Fruit fly (Drosophila melanogaster): ENCODE measurements around the gene CG31106.

The CG31106 gene

dm6 chr3R:25207405-25208003 lies 8.6 kb upstream of the CG31106 start (continued):
- no peak for TF ChIP-seq CG14860 (GFP tag; IDR thresholded peaks at IDR 0.05; ENCODE audit: partially characterized antibody)
- TF ChIP-seq CG31224 (GFP tag; IDR thresholded peaks at IDR 0.05), result peak; percentile 39; the same call in 1 of the 2 replicates
- peak; percentile 24 for TF ChIP-seq CG4854 (GFP tag; optimal IDR thresholded peaks at IDR 0.05)
- 0 out of 2 replicates have a peak, but pooled peaks have one; percentile 47 for TF ChIP-seq CG32772 (GFP tag; IDR thresholded peaks at IDR 0.05)
- no peak for TF ChIP-seq CG2889 (GFP tag; IDR thresholded peaks at IDR 0.05)
- peak; percentile 57 for TF ChIP-seq Hr3 (GFP tag; optimal IDR thresholded peaks at IDR 0.05)
- TF ChIP-seq Doc2 (GFP tag; IDR thresholded peaks at IDR 0.05), result no peak
- peak; percentile 35; the same call in 1 of the 4 replicates for TF ChIP-seq Gug (GFP tag; IDR thresholded peaks at IDR 0.05)
- peak; percentile 75 for TF ChIP-seq az2 (GFP tag; optimal IDR thresholded peaks at IDR 0.05)
- TF ChIP-seq Dbx (GFP tag; IDR thresholded peaks at IDR 0.05), result 0 out of 3 replicates have a peak, but pooled peaks have one; percentile 10
- peak; percentile 93 for TF ChIP-seq CG11696 (GFP tag; IDR thresholded peaks at IDR 0.05)
- TF ChIP-seq Hmx (GFP tag; optimal IDR thresholded peaks at IDR 0.05), result no peak
- TF ChIP-seq eyg (GFP tag; optimal IDR thresholded peaks at IDR 0.05), result no peak
- TF ChIP-seq Dek (tag; optimal IDR thresholded peaks at IDR 0.05), result peak; percentile 64
- no peak for TF ChIP-seq B-H2 (GFP tag; optimal IDR thresholded peaks at IDR 0.05)
- peak; percentile 78 for TF ChIP-seq Fer1 (GFP tag; optimal IDR thresholded peaks at IDR 0.05)
- TF ChIP-seq bsh (GFP tag; optimal IDR thresholded peaks at IDR 0.05), result peak; percentile 75 to 82
- TF ChIP-seq CG2712 (tag; optimal IDR thresholded peaks at IDR 0.05), result peak; percentile 88
- TF ChIP-seq toy (GFP tag; IDR thresholded peaks at IDR 0.05), result no peak
- no peak for TF ChIP-seq Jarid2 (GFP tag; optimal IDR thresholded peaks at IDR 0.05)
- TF ChIP-seq CG6683 (GFP tag; optimal IDR thresholded peaks at IDR 0.05), result peak; percentile 21
- peak; percentile 66 for TF ChIP-seq Rfx (GFP tag; IDR thresholded peaks at IDR 0.05)
- TF ChIP-seq lmd (GFP tag; IDR thresholded peaks at IDR 0.05), result peak; percentile 68
- peak in 1 of 2 experiments; percentile 56 for TF ChIP-seq chif (GFP tag; optimal IDR thresholded peaks at IDR 0.05)
- peak; percentile 55 for TF ChIP-seq CG9932 (GFP tag; IDR thresholded peaks at IDR 0.05)
- peak; percentile 68 for TF ChIP-seq Meics (GFP tag; optimal IDR thresholded peaks at IDR 0.05)
- peak; percentile 80 for TF ChIP-seq PHDP (tag; optimal IDR thresholded peaks at IDR 0.05)
- TF ChIP-seq sqz (GFP tag; optimal IDR thresholded peaks at IDR 0.05), result peak; percentile 7
- TF ChIP-seq gem (tag; optimal IDR thresholded peaks at IDR 0.05), result peak; percentile 88
- peak; percentile 36 for TF ChIP-seq mam (GFP tag; optimal IDR thresholded peaks at IDR 0.05)
- peak; percentile 53 for TF ChIP-seq peb (GFP tag; IDR thresholded peaks at IDR 0.05)
- peak; percentile 78 for TF ChIP-seq CG8388 (GFP tag; optimal IDR thresholded peaks at IDR 0.05)
- TF ChIP-seq CG16815 (GFP tag; optimal IDR thresholded peaks at IDR 0.05), result peak; percentile 60
- no peak; the same call in 1 of the 2 replicates for TF ChIP-seq Ravus (GFP tag; IDR thresholded peaks at IDR 0.05)
- peak; percentile 46; the same call in 1 of the 2 replicates for TF ChIP-seq CG10366 (GFP tag; IDR thresholded peaks at IDR 0.05)
- peak; percentile 80 for TF ChIP-seq CoRest (tag; optimal IDR thresholded peaks at IDR 0.05)
- TF ChIP-seq tgo (GFP tag; IDR thresholded peaks at IDR 0.05), result peak; percentile 79
- peak; percentile 79 for TF ChIP-seq gcm (GFP tag; optimal IDR thresholded peaks at IDR 0.05)
- TF ChIP-seq da (GFP tag; optimal IDR thresholded peaks at IDR 0.05), result no peak
- peak; percentile 60 for TF ChIP-seq CG14050 (GFP tag; IDR thresholded peaks at IDR 0.05)
- no peak for TF ChIP-seq HLH4C (GFP tag; IDR thresholded peaks at IDR 0.05; ENCODE audit: partially characterized antibody)
- peak; percentile 84 for TF ChIP-seq CG12391 (tag; optimal IDR thresholded peaks at IDR 0.05)
- TF ChIP-seq CG3726 (GFP tag; IDR thresholded peaks at IDR 0.05), result 0 out of 3 replicates have a peak, but pooled peaks have one; percentile 61
- TF ChIP-seq bbx (GFP tag; IDR thresholded peaks at IDR 0.05; ENCODE audit: partially characterized antibody), result no peak
- peak; percentile 58 for TF ChIP-seq CG9437 (GFP tag; optimal IDR thresholded peaks at IDR 0.05)
- peak; percentile 42 for TF ChIP-seq CG15514 (GFP tag; optimal IDR thresholded peaks at IDR 0.05)
- TF ChIP-seq Sry-δ (GFP tag; optimal IDR thresholded peaks at IDR 0.05), result no peak
- TF ChIP-seq slbo (GFP tag; IDR thresholded peaks at IDR 0.05), result peak; percentile 65
- no peak for TF ChIP-seq CG30020 (tag; optimal IDR thresholded peaks at IDR 0.05)
- TF ChIP-seq Sox100B (GFP tag; optimal IDR thresholded peaks at IDR 0.05), result peak; percentile 83

Data from whole organism, embryonic.